Fruit fly (Drosophila melanogaster) Kc167 (cell line): ENCODE measurements around the gene CG9664.

ENCODE experiments used
- h ChIP-seq: fragments of >200 bp; optimal IDR thresholded peaks from 3 replicates; lab custom pipeline; 2018; ENCODE audit warnings: missing external identifiers
- psq ChIP-seq: fragments of >200 bp; optimal IDR thresholded peaks from 2 replicates; lab custom pipeline; 2017; ENCODE audit warnings: missing external identifiers

dm6 chr2L:3280484-3280993, 14.0 kb downstream of the CG9664 start, which contains the start of gene OtopLb:
- TF ChIP-seq h (lab: Kevin White, UChicago) (no peak), psq (lab: Kevin White, UChicago) (no peak)
